Fruit fly (Drosophila melanogaster) S2 (cell line): ENCODE data around the gene Top2.

Source experiments
- CG8478 ChIP-seq: fragments of >200 bp; optimal IDR thresholded peaks from 2 replicates; lab custom pipeline; 2018
- CTCF ChIP-seq, 2 experiments: fragments of >200 bp; optimal IDR thresholded peaks; 2 replicates each; lab custom pipeline; 2018

Gene Top2

DNA sequence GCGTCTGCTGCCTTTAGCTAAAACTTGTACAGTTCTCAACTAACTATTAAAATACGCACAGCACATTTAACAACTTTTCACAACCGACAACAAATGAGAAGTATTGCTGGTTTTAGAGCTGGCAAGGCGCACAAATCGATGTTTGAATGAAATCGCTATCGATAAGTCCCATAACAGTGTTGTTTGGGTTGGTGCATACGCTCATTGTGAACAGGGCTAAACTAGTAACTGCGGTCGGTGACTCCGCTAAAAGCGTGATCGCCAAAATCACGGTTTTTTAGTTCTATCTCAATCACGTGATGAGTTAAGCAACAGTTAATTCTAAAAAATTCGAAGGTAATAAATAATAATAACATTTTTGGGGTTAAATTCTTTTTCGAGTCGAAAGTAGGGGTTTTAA is at the start of gene Top2:
Gene Top2, minus strand, starts transcription at position 110 of the 400 bp plus-strand sequence.
- TF ChIP-seq CTCF (optimal IDR thresholded peaks at IDR 0.05; lab: Kevin White, UChicago) (peak; percentile 72 to 74), CG8478 (lab: Kevin White, UChicago) (no peak)

- TF ChIP-seq CTCF (optimal IDR thresholded peaks at IDR 0.05; lab: Kevin White, UChicago) (no peak), CG8478 (lab: Kevin White, UChicago) (no peak)
Measured at dm6 chr2L:19497983-19498382, 44.7 kb upstream of the Top2 start, which contains the start of gene Top3alpha. TSS of gene Top3alpha (plus strand) at chr2L:19498168.

- TF ChIP-seq CTCF (optimal IDR thresholded peaks at IDR 0.05; lab: Kevin White, UChicago) (no peak), CG8478 (lab: Kevin White, UChicago) (no peak)
Measured at dm6 chr2L:19492934-19493686, 39.8 kb upstream of the Top2 start, which contains the start of the genes swm and Ctu2. TSS of gene swm (plus strand) at chr2L:19493251. TSS of gene Ctu2 (minus strand) at chr2L:19493253.

DNA sequence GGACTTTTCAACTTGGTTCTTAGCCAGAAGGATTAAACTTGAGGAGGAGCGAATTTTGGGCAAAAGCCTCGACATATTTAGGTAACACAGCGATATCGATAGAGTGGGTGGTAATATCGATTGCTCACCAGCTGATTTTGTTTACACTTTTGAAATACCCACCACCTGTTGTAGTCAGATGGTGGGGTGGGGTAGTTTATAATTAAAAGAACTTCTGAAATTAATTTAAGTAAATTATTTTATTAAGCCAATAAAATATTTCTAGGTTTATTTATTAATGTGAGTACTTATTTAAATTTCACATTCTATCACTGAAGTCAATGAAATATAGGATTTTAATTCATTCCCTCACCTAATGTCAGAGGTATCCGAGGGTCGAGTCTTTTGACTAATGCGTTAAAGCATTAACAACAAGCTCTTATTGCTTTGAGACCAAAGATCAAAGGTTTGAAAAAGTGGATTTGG is 36.7 kb upstream of the Top2 start, which contains the start of the genes CG10194 and CG18094:
Gene CG10194, minus strand, starts transcription at position 108 of the 465 bp plus-strand sequence.
Gene CG18094, plus strand, starts transcription at position 266 of the 465 bp plus-strand sequence.
- TF ChIP-seq CG8478 (lab: Kevin White, UChicago): no peak
- no peak for TF ChIP-seq CTCF (optimal IDR thresholded peaks at IDR 0.05; lab: Kevin White, UChicago)

DNA sequence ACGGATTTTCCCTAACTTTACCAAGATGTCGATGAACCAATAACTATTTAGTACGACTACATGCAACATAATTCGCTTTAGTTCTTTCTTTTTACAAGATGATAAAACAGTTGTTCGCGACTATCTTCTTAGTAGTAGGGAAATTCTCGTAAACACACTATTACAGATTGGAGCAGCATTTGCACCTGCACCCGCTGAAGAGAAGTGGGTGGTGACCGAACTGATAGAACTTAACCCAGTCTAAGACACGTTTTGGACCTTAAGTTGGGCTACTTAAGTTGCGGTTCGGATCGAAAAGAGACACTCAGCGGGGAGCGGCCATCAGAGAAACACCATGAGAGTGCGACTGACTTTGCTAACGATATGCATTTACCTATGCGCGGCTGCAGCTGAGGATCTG is 33.9 kb upstream of the Top2 start, which contains the start of gene CG13083:
Gene CG13083, plus strand, starts transcription at position 301 of the 400 bp plus-strand sequence.
- no peak for TF ChIP-seq CG8478 (lab: Kevin White, UChicago)
- TF ChIP-seq CTCF (optimal IDR thresholded peaks at IDR 0.05; lab: Kevin White, UChicago): no peak

- TF ChIP-seq CTCF (optimal IDR thresholded peaks at IDR 0.05; lab: Kevin White, UChicago) (no peak), CG8478 (lab: Kevin White, UChicago) (no peak)
Measured at dm6 chr2L:19484539-19484938, 31.2 kb upstream of the Top2 start, which contains the start of the genes CG10195 and CG13084. TSS of gene CG10195 (minus strand) at chr2L:19484705. TSS of gene CG13084 (plus strand) at chr2L:19484930.

DNA sequence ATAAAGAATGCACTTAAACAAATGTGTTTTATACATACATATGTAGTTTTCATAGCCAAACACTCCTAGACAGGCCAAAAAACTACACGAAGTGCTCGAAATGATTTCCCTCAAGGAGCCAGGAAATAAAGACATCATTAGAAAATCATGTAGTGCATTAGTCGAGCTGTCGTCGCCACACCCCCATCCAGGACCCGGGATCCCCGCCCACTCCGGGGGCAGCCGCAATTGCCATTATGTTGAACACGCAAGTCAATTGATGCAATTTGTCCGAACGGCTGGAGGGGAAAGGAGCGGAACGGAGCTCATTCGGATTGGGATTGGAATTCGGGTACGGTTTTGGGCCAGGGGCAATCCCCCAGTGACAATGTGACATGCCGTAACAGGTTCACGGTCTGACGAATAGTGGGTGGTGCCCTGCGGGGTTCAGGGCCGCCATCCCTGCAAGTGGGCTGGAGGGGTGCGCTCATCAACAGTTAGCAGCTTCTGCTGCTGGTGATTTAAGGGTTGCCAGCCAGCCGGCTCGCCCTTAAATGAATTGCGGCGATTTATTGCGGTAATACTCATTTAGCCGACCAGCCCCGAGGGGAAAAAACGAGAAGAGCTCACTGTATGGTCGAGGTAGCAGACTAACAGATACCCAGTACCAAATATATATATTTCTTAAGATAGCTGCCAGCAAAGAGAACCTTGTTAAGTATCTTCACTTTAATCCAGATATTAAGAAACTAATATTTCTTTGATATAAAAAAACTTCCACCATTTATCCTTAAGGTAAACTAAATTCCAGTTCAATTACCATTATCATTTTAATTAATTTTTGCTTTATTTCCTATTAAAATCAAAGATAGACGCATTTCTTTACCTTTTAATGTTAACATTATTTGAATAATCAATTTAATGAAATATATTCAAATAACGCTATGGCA is 27.4 kb upstream of the Top2 start:
- TF ChIP-seq CG8478 (lab: Kevin White, UChicago): no peak
- TF ChIP-seq CTCF (optimal IDR thresholded peaks at IDR 0.05; lab: Kevin White, UChicago): no peak

DNA sequence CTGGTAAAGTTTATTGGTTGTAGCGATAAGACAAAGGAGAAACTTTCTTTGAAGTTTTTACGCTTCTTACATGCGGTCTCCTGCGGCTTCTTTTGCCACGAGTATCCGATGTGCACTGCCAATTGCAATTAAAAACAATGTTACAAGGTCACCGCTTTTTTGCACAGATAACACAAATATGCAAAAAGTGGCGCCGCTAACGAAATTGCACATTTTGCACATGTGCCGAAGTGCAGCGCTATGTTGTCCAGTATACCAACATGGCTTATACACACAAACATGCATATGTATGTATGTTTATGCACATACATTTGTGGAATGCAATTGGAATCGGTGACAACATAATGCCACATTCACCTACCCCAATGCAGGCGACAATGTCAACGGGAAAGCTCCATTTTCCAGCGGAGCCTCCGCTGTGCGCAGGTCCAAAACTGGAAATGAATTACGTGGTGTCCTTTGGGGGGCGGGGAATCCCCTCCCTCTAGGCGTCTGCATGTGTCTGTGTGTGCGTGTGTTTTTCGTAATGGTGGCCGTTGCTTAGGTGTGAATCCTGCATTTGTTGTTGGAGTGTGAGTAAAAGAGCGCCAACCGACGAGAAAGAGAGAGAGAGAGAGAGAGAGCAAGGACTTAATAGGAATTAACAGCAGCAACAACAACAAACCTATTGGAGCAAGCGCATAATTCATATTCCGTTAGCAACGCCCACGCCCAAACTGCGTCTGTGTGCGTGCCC is 26.1 kb upstream of the Top2 start:
- TF ChIP-seq CG8478 (lab: Kevin White, UChicago): no peak
- TF ChIP-seq CTCF (optimal IDR thresholded peaks at IDR 0.05; lab: Kevin White, UChicago): no peak

dm6 chr2L:19473397-19474009 is 20.2 kb upstream of the Top2 start:
- no peak for TF ChIP-seq CG8478 (lab: Kevin White, UChicago)
- TF ChIP-seq CTCF (optimal IDR thresholded peaks at IDR 0.05; lab: Kevin White, UChicago): no peak

dm6 chr2L:19472256-19472655 is 19.0 kb upstream of the Top2 start:
- TF ChIP-seq CG8478 (lab: Kevin White, UChicago) (no peak), CTCF (optimal IDR thresholded peaks at IDR 0.05; lab: Kevin White, UChicago) (no peak)

DNA sequence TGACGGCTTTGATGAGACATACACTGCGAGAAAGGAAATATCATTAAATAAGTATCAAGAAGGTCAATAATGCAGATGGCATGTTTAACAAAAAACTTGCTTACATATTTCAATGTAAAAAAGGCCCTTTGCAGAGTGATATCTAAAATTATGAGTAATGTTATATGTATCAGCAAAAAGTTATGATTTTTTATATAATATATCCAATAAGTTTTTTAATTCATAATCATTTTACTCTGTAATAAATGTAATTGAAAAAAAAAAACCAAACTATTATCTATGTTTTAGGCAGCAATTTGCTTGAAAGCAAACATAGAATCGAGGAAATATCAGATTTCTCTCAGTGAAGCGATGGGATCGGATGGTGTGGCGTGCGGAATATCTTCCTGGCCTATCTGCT is 16.5 kb upstream of the Top2 start:
- TF ChIP-seq CTCF (optimal IDR thresholded peaks at IDR 0.05; lab: Kevin White, UChicago): no peak
- no peak for TF ChIP-seq CG8478 (lab: Kevin White, UChicago)

DNA sequence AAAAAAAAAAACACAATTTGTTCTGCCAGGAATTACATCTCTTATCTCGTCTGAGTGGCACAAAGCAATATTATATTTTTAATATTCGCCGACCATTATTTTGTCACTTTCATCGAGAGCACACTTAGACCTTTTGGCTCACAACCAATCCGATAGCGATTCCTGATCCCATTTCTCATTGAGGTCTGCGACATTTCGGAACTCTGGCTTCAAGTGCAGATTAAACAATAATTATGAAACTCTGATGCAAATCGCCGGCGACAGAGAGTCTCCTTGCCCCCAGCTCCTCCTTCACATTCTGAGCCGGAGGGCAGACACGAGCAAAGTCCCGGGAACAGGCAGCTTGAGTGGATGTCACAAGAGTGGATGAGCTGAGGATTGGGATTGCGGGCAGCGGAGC is 15.8 kb upstream of the Top2 start:
- no peak for TF ChIP-seq CG8478 (lab: Kevin White, UChicago)
- TF ChIP-seq CTCF (optimal IDR thresholded peaks at IDR 0.05; lab: Kevin White, UChicago): no peak

DNA sequence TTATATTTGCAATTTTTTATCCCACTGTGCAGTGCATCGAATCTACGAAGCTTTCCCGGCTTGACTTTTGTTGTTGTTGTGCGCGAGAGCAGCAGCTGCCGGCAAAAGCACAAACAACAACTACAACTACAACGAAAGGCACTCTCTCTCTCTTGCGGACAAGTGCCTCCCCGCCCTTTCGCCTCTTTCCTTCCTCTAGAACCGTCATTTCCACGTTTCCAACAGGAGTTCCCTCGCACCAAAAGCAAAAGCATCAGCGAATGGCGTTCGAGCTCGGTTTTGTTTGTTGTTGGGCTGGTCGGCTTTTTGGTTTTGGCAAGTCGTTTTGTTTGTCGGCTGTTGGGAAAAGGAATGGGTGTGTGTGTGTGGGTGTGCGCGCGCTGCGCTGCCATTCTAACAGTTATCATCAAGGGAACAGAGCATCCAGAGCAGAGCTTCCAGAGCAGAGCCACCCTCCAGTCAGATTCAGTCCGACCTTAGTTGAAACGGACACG is 10.6 kb upstream of the Top2 start, which contains the start of gene tj:
Gene tj, plus strand, starts transcription at position 444 of the 494 bp plus-strand sequence.
- TF ChIP-seq CG8478 (lab: Kevin White, UChicago) (no peak), CTCF (optimal IDR thresholded peaks at IDR 0.05; lab: Kevin White, UChicago) (no peak)
